Fruit fly (Drosophila melanogaster) whole organism: ENCODE measurements around the gene CG11350.

Source experiments
- CG8478 ChIP-seq: fragments of >200 bp; optimal IDR thresholded peaks from 2 replicates; lab custom pipeline; 2018; ENCODE audit warnings: inconsistent platforms
- Dll ChIP-seq: fragments of >200 bp; optimal IDR thresholded peaks from 2 replicates; lab custom pipeline; 2017
- pan ChIP-seq: fragments of >200 bp; optimal IDR thresholded peaks from 2 replicates; lab custom pipeline; 2017
- usp ChIP-seq: fragments of >200 bp; optimal IDR thresholded peaks from 2 replicates; lab custom pipeline; 2017; ENCODE audit warnings: missing biosample characterization, missing genetic modification characterization, mixed read lengths

DNA sequence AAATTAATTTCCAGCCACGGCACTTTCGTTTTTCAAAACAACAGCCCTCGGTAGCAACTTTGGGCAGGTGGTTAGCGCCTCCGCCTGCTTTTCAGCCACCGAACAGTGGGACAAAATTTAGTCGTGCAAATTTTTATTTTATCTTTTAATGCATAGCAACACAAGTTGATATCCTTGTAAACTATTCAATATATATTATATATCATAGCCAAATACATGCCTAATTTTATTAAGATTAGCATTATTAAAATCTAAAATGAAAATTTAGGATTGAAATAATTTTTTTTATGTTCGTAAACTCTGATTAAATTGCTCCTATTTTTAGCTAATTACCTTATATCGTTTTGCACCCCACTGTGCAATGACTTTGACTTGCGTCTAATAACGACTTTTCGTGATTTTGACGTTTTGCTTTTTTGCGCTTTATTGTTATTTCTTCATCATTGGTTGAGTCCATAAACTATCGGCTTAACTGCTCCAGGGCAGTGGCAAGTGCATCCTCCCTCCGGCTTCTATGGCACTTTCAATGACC is 26.4 kb downstream of the CG11350 start:
- TF ChIP-seq pan (lab: Kevin White, UChicago) (no peak), Dll (lab: Kevin White, UChicago) (no peak), usp (no peak), CG8478 (no peak)
